Worm (Caenorhabditis elegans): ENCODE results near the gene Y54G2A.52.
"Not testable (repeated sequence)": the region's sequence is repeated elsewhere in the genome, so short reads cannot be mapped to it uniquely, and the experiment has no call there.

Gene Y54G2A.52

ce11 chrIV:2801558-2801957 lies 3.1 kb upstream of the Y54G2A.52 start, which contains the start of gene Y54G2A.44:
Gene Y54G2A.44 (plus strand): TSS chrIV:2801858.
- TF ChIP-seq nhr-80 (tag; optimal IDR thresholded peaks at IDR 0.05); lsl-1 (GFP tag; optimal IDR thresholded peaks at IDR 0.05); Y67H2A.10 (GFP tag; conservative IDR thresholded peaks at IDR 0.05): not testable (repeated sequence)

DNA sequence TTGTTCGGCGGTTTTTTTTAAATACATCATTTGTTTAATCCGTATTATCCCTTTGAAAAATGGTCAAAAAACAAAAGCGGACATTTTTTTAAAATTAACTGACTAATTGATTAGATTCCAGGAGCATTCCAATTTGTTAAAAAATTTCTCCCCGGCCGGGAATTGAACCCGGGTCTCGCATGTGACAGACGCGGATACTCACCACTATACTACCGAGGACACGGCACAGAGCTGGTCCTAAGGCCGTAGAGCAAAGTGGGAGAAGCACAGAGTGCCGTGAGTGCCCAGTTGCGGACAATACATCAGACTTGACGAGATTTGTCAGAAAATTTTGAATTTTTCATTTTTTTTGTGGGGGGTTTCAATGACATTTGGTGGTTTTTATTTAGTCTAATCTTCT lies 2.5 kb upstream of the Y54G2A.52 start:
- peak in 1 of 3 experiments; percentile 27 for TF ChIP-seq lin-35 (GFP tag; optimal IDR thresholded peaks at IDR 0.05)
- no peak for TF ChIP-seq ceh-27 (GFP tag; optimal IDR thresholded peaks at IDR 0.05)
- no peak for TF ChIP-seq pha-4 (tag; optimal IDR thresholded peaks at IDR 0.05)
- no peak for TF ChIP-seq ztf-6 (GFP tag; IDR thresholded peaks at IDR 0.05)
- TF ChIP-seq zfh-2 (GFP tag; conservative IDR thresholded peaks at IDR 0.05): no peak
- TF ChIP-seq sdz-38 (tag; optimal IDR thresholded peaks at IDR 0.05): no peak
- peak; percentile 69 for TF ChIP-seq ztf-18 (tag; optimal IDR thresholded peaks at IDR 0.05)
- no peak for TF ChIP-seq ekl-4 (GFP tag; IDR thresholded peaks at IDR 0.05)
- peak; percentile 76; the same call in 1 of the 2 replicates for TF ChIP-seq ztf-25 (GFP tag; IDR thresholded peaks at IDR 0.05)
- no peak for TF ChIP-seq tlf-1 (GFP tag; optimal IDR thresholded peaks at IDR 0.05)
- 0 out of 2 replicates have a peak, but pooled peaks have one; percentile 49 for TF ChIP-seq cebp-2 (GFP tag; IDR thresholded peaks at IDR 0.05)
- no peak for TF ChIP-seq ama-1 (optimal IDR thresholded peaks at IDR 0.05)
- TF ChIP-seq ama-1 (GFP tag; optimal IDR thresholded peaks at IDR 0.05): peak in 1 of 2 experiments; percentile 54
- no peak for TF ChIP-seq ceh-58 (GFP tag; IDR thresholded peaks at IDR 0.05)
- peak; percentile 11 for TF ChIP-seq attf-5 (GFP tag; optimal IDR thresholded peaks at IDR 0.05)
- TF ChIP-seq B0019.2 (GFP tag; conservative IDR thresholded peaks at IDR 0.05): no peak
- no peak for TF ChIP-seq nfya-1 (tag; optimal IDR thresholded peaks at IDR 0.05; ENCODE audit: borderline replicate concordance, insufficient read depth)
- TF ChIP-seq nfyb-1 (GFP tag; IDR thresholded peaks at IDR 0.05): no peak
- no peak for TF ChIP-seq B0336.3 (GFP tag; IDR thresholded peaks at IDR 0.05)
- TF ChIP-seq mxl-1 (tag; optimal IDR thresholded peaks at IDR 0.05): peak; percentile 56
- no peak for TF ChIP-seq cebp-1 (GFP tag; IDR thresholded peaks at IDR 0.05)
- peak; percentile 43 for TF ChIP-seq cebp-1 (tag; optimal IDR thresholded peaks at IDR 0.05)
- TF ChIP-seq F22D6.2 (tag; optimal IDR thresholded peaks at IDR 0.05): no peak
- TF ChIP-seq ceh-40 (GFP tag; IDR thresholded peaks at IDR 0.05): 0 out of 2 replicates have a peak, but pooled peaks have one; percentile 57
- TF ChIP-seq Y53G8AR.9 (GFP tag; conservative IDR thresholded peaks at IDR 0.05): 0 out of 2 replicates have a peak, but pooled peaks have one; percentile 19
- TF ChIP-seq C06A6.2 (GFP tag; conservative IDR thresholded peaks at IDR 0.05): no peak
- TF ChIP-seq akir-1 (GFP tag; optimal IDR thresholded peaks at IDR 0.05): no peak
- peak; percentile 83 for TF ChIP-seq lin-26 (GFP tag; IDR thresholded peaks at IDR 0.05)
- TF ChIP-seq lin-54 (GFP tag; optimal IDR thresholded peaks at IDR 0.05): peak; percentile 29
- no peak for TF ChIP-seq nfya-2 (GFP tag; IDR thresholded peaks at IDR 0.05)
- TF ChIP-seq efl-1 (GFP tag; optimal IDR thresholded peaks at IDR 0.05): no peak
- TF ChIP-seq sptf-2 (GFP tag; optimal IDR thresholded peaks at IDR 0.05): no peak
- TF ChIP-seq rpc-1 (optimal IDR thresholded peaks at IDR 0.05): peak; percentile 68
- TF ChIP-seq rpc-1 (tag; optimal IDR thresholded peaks at IDR 0.05): peak; percentile 90
- TF ChIP-seq Y67H2A.10 (GFP tag; conservative IDR thresholded peaks at IDR 0.05): no peak
- no peak for TF ChIP-seq gei-17 (GFP tag; optimal IDR thresholded peaks at IDR 0.05)
- no peak for TF ChIP-seq unc-130 (GFP tag; optimal IDR thresholded peaks at IDR 0.05)
- no peak for TF ChIP-seq Y53F4B.3 (GFP tag; IDR thresholded peaks at IDR 0.05)
- 0 out of 2 replicates have a peak, but pooled peaks have one; percentile 25 for TF ChIP-seq ztf-28 (GFP tag; IDR thresholded peaks at IDR 0.05)
- TF ChIP-seq ZK185.1 (tag; optimal IDR thresholded peaks at IDR 0.05; ENCODE audit: poor library complexity, severe bottlenecking): peak; percentile 12
- peak; percentile 46 for TF ChIP-seq him-1 (tag; optimal IDR thresholded peaks at IDR 0.05)
- TF ChIP-seq let-607 (tag; optimal IDR thresholded peaks at IDR 0.05): peak in 1 of 2 experiments; percentile 29
- TF ChIP-seq T07F8.4 (tag; optimal IDR thresholded peaks at IDR 0.05): peak; percentile 1
- TF ChIP-seq F55B11.4 (tag; optimal IDR thresholded peaks at IDR 0.05; ENCODE audit: borderline replicate concordance, insufficient read depth): no peak
- TF ChIP-seq rcor-1 (GFP tag; IDR thresholded peaks at IDR 0.05): 0 out of 2 replicates have a peak, but pooled peaks have one; percentile 46

All from whole organism, young adult.